Fruit fly (Drosophila melanogaster) whole organism, embryonic: ENCODE data around the gene Jon25Bi.
A peak's percentile ranks its signal among the peaks of the same experiment; 100 is the strongest.

Source experiments
- Antp ChIP-seq: fragments of 200-800 bp; sonication (Bioruptor generic); optimal IDR thresholded peaks from 3 replicates; lab custom pipeline; 2016; ENCODE audit warnings: missing biosample characterization, missing genetic modification characterization
- Atf3 ChIP-seq: fragments of 200-800 bp; sonication (Bioruptor generic); optimal IDR thresholded peaks from 3 replicates; lab custom pipeline; 2016; ENCODE audit warnings: missing biosample characterization, missing genetic modification characterization
- Awh ChIP-seq: fragments of 200-800 bp; sonication (Bioruptor generic); IDR thresholded peaks from 2 replicates; pipeline ENCODE4, ENCODE4 v1.3.6; 2022; ENCODE audit warnings: missing biosample characterization, missing genetic modification characterization
- BtbVII ChIP-seq: fragments of 200-800 bp; sonication (Bioruptor generic); optimal IDR thresholded peaks from 3 replicates; lab custom pipeline; 2017; ENCODE audit warnings: missing biosample characterization, mild to moderate bottlenecking, missing genetic modification characterization
- CG11456 ChIP-seq: fragments of 200-800 bp; sonication (Bioruptor generic); IDR thresholded peaks from 3 replicates; pipeline ENCODE4 v1.3.6; 2022; ENCODE audit warnings: missing biosample characterization, missing genetic modification characterization
- CG11696 ChIP-seq: fragments of 200-800 bp; sonication (Bioruptor generic); IDR thresholded peaks from 2 replicates; pipeline ENCODE4 v1.3.6; 2022; ENCODE audit warnings: missing biosample characterization, missing genetic modification characterization
- CG11723 ChIP-seq: fragments of 200-800 bp; sonication (Bioruptor generic); optimal IDR thresholded peaks from 2 replicates; lab custom pipeline; 2017; ENCODE audit warnings: missing biosample characterization, mild to moderate bottlenecking, missing genetic modification characterization
- CG12219 ChIP-seq: fragments of 200-800 bp; sonication (Bioruptor generic); optimal IDR thresholded peaks from 3 replicates; lab custom pipeline; 2018; ENCODE audit warnings: missing biosample characterization, mild to moderate bottlenecking, missing genetic modification characterization
- CG12299 ChIP-seq: fragments of 200-800 bp; sonication (Bioruptor generic); optimal IDR thresholded peaks from 2 replicates; lab custom pipeline; 2018; ENCODE audit warnings: missing biosample characterization, mild to moderate bottlenecking, missing genetic modification characterization
- CG12659 ChIP-seq: fragments of 200-800 bp; sonication (Bioruptor generic); optimal IDR thresholded peaks from 3 replicates; lab custom pipeline; 2017; ENCODE audit warnings: mild to moderate bottlenecking, missing biosample characterization, missing genetic modification reagents, missing genetic modification characterization
- CG14014 ChIP-seq: fragments of 200-800 bp; sonication (Bioruptor generic); IDR thresholded peaks from 2 replicates; pipeline ENCODE4 v1.3.6; 2022; ENCODE audit warnings: missing biosample characterization, missing genetic modification characterization
- CG15601 ChIP-seq: fragments of 200-800 bp; sonication (Bioruptor generic); optimal IDR thresholded peaks from 3 replicates; lab custom pipeline; 2019; ENCODE audit warnings: missing biosample characterization, mild to moderate bottlenecking, missing genetic modification characterization, moderate library complexity
- CG32772 ChIP-seq: fragments of 200-800 bp; sonication (Bioruptor generic); IDR thresholded peaks from 2 replicates; pipeline ENCODE4 v1.3.6; 2022; ENCODE audit warnings: missing biosample characterization, missing genetic modification characterization
- CG3847 ChIP-seq: fragments of 200-800 bp; sonication (Bioruptor generic); IDR thresholded peaks from 2 replicates; pipeline ENCODE4 v1.3.6; 2022; ENCODE audit warnings: missing biosample characterization, missing genetic modification characterization
- CG4404 ChIP-seq: fragments of 200-800 bp; sonication (Bioruptor generic); IDR thresholded peaks from 2 replicates; pipeline ENCODE4 v1.3.6; 2022; ENCODE audit warnings: missing biosample characterization, missing genetic modification characterization
- CG4424 ChIP-seq: fragments of 200-800 bp; sonication (Bioruptor generic); optimal IDR thresholded peaks from 3 replicates; lab custom pipeline; 2016; ENCODE audit warnings: missing biosample characterization, missing genetic modification characterization
- CG4617 ChIP-seq: fragments of 200-800 bp; sonication (Bioruptor generic); optimal IDR thresholded peaks from 3 replicates; lab custom pipeline; 2016; ENCODE audit warnings: missing biosample characterization, missing genetic modification characterization, borderline replicate concordance
- CG4854 ChIP-seq: fragments of 200-800 bp; sonication (Bioruptor generic); optimal IDR thresholded peaks from 2 replicates; lab custom pipeline; 2016; ENCODE audit warnings: missing biosample characterization, missing genetic modification characterization, inconsistent platforms
- CG6175 ChIP-seq: fragments of 200-800 bp; sonication (Bioruptor generic); IDR thresholded peaks from 3 replicates; pipeline ENCODE4 v1.3.6; 2022; ENCODE audit warnings: missing biosample characterization, missing genetic modification characterization
- CG7271 ChIP-seq: fragments of 200-800 bp; sonication (Bioruptor generic); optimal IDR thresholded peaks from 2 replicates; lab custom pipeline; 2018; ENCODE audit warnings: missing biosample characterization, mild to moderate bottlenecking, missing genetic modification characterization, moderate library complexity
- CG7556 ChIP-seq: fragments of 200-800 bp; sonication (Bioruptor generic); optimal IDR thresholded peaks from 2 replicates; lab custom pipeline; 2017; ENCODE audit warnings: missing biosample characterization, mild to moderate bottlenecking, missing genetic modification characterization
- CG8290 ChIP-seq, 3 experiments: fragments of 200-800 bp; sonication (Bioruptor generic); optimal IDR thresholded peaks; 2 replicates each; lab custom pipeline; 2016 to 2019; ENCODE audit warnings: missing biosample characterization in 3 of 3, missing genetic modification characterization in 3 of 3, mild to moderate bottlenecking in 2 of 3, moderate library complexity in 1 of 3
- CG9932 ChIP-seq: fragments of 200-800 bp; sonication (Bioruptor generic); IDR thresholded peaks from 2 replicates; pipeline ENCODE4 v1.3.6; 2022; ENCODE audit warnings: missing biosample characterization, missing genetic modification characterization
- CkIIα-i1 ChIP-seq: fragments of 200-800 bp; sonication (Bioruptor generic); IDR thresholded peaks from 2 replicates; pipeline ENCODE4 v1.3.6; 2022; ENCODE audit warnings: missing biosample characterization, missing genetic modification characterization
- Dek ChIP-seq: fragments of 200-800 bp; sonication (Bioruptor generic); optimal IDR thresholded peaks from 3 replicates; lab custom pipeline; 2019; ENCODE audit warnings: missing biosample characterization, mild to moderate bottlenecking, missing genetic modification characterization, moderate library complexity
- HLH3B ChIP-seq: fragments of 200-800 bp; sonication (Bioruptor generic); IDR thresholded peaks from 2 replicates; pipeline ENCODE4 v1.3.6; 2022; ENCODE audit warnings: missing biosample characterization, missing genetic modification characterization
- Hand ChIP-seq: fragments of 200-800 bp; sonication (Bioruptor generic); optimal IDR thresholded peaks from 2 replicates; lab custom pipeline; 2017; ENCODE audit warnings: mild to moderate bottlenecking, missing biosample characterization, missing genetic modification reagents, missing genetic modification characterization
- MESR4 ChIP-seq: fragments of 200-800 bp; sonication (Bioruptor generic); optimal IDR thresholded peaks from 2 replicates; lab custom pipeline; 2018; ENCODE audit warnings: missing biosample characterization, mild to moderate bottlenecking, missing genetic modification characterization, moderate library complexity
- YL-1 ChIP-seq: fragments of 200-800 bp; sonication (Bioruptor generic); optimal IDR thresholded peaks from 3 replicates; lab custom pipeline; 2017; ENCODE audit warnings: missing biosample characterization, mild to moderate bottlenecking, missing genetic modification characterization
- ac ChIP-seq: fragments of 200-800 bp; sonication (Bioruptor generic); optimal IDR thresholded peaks from 3 replicates; lab custom pipeline; 2017; ENCODE audit warnings: missing biosample characterization, mild to moderate bottlenecking, missing genetic modification characterization
- al ChIP-seq: fragments of 200-800 bp; sonication (Bioruptor generic); IDR thresholded peaks from 2 replicates; pipeline ENCODE4 v1.3.6; 2022; ENCODE audit warnings: missing biosample characterization, missing genetic modification characterization
- en ChIP-seq: fragments of 200-800 bp; sonication (Bioruptor generic); optimal IDR thresholded peaks from 2 replicates; lab custom pipeline; 2016; ENCODE audit warnings: missing biosample characterization, missing genetic modification characterization
- gce ChIP-seq: fragments of 200-800 bp; sonication (Bioruptor generic); IDR thresholded peaks from 3 replicates; pipeline ENCODE4 v1.3.6; 2022; ENCODE audit warnings: missing biosample characterization, missing genetic modification characterization
- gsb-n ChIP-seq: fragments of 200-800 bp; sonication (Bioruptor generic); optimal IDR thresholded peaks from 3 replicates; lab custom pipeline; 2018; ENCODE audit warnings: missing biosample characterization, mild to moderate bottlenecking, missing genetic modification characterization
- insv ChIP-seq, 2 experiments: fragments of 200-800 bp; sonication (Bioruptor generic); optimal IDR thresholded peaks; 3 replicates each; lab custom pipeline; 2016 to 2018; ENCODE audit warnings: missing biosample characterization in 2 of 2, missing genetic modification characterization in 2 of 2
- kah ChIP-seq: fragments of 200-800 bp; sonication (Bioruptor generic); optimal IDR thresholded peaks from 2 replicates; lab custom pipeline; 2018; ENCODE audit warnings: missing biosample characterization, mild to moderate bottlenecking, missing genetic modification characterization
- kni ChIP-seq: fragments of 200-800 bp; sonication (Bioruptor generic); optimal IDR thresholded peaks from 3 replicates; lab custom pipeline; 2017; ENCODE audit warnings: mild to moderate bottlenecking, missing biosample characterization, missing genetic modification reagents, missing genetic modification characterization
- lilli ChIP-seq: fragments of 200-800 bp; sonication (Bioruptor generic); optimal IDR thresholded peaks from 3 replicates; lab custom pipeline; 2016; ENCODE audit warnings: missing biosample characterization, missing genetic modification characterization
- mirr ChIP-seq: fragments of 200-800 bp; sonication (Bioruptor generic); optimal IDR thresholded peaks from 3 replicates; lab custom pipeline; 2018; ENCODE audit warnings: missing biosample characterization, mild to moderate bottlenecking, missing genetic modification characterization
- p53 ChIP-seq: fragments of 200-800 bp; sonication (Bioruptor generic); optimal IDR thresholded peaks from 2 replicates; lab custom pipeline; 2016; ENCODE audit warnings: missing biosample characterization, missing genetic modification characterization
- pzg ChIP-seq: fragments of 200-800 bp; sonication (Bioruptor generic); optimal IDR thresholded peaks from 3 replicates; lab custom pipeline; 2018; ENCODE audit warnings: missing biosample characterization, mild to moderate bottlenecking, missing genetic modification characterization, moderate library complexity
- salm ChIP-seq: fragments of 200-800 bp; sonication (Bioruptor generic); optimal IDR thresholded peaks from 2 replicates; lab custom pipeline; 2018; ENCODE audit warnings: missing biosample characterization, mild to moderate bottlenecking, missing genetic modification characterization
- sc ChIP-seq, 3 experiments: fragments of >200 bp in 2 of 3; fragments of 200-800 bp in 1 of 3; sonication (Bioruptor generic) in 1 of 3; optimal IDR thresholded peaks; 2 replicates in 2 of 3; 3 replicates in 1 of 3; lab custom pipeline; 2017; ENCODE audit warnings: mild to moderate bottlenecking in 1 of 3, missing biosample characterization in 1 of 3, missing genetic modification characterization in 1 of 3, missing genetic modification reagents in 1 of 3
- schlank ChIP-seq: fragments of 200-800 bp; sonication (Bioruptor generic); optimal IDR thresholded peaks from 2 replicates; lab custom pipeline; 2018; ENCODE audit warnings: missing biosample characterization, mild to moderate bottlenecking, missing genetic modification characterization
- sisA ChIP-seq: fragments of 200-800 bp; sonication (Bioruptor generic); IDR thresholded peaks from 2 replicates; pipeline ENCODE4 v1.3.6; 2022; ENCODE audit warnings: missing biosample characterization, missing genetic modification characterization
- tio ChIP-seq: fragments of 200-800 bp; sonication (Bioruptor generic); optimal IDR thresholded peaks from 2 replicates; lab custom pipeline; 2017; ENCODE audit warnings: missing biosample characterization, missing genetic modification characterization, inconsistent platforms
- zen2 ChIP-seq: fragments of 200-800 bp; sonication (Bioruptor generic); IDR thresholded peaks from 3 replicates; pipeline ENCODE4 v1.3.6; 2022; ENCODE audit warnings: missing biosample characterization, missing genetic modification characterization; ENCODE audit not compliant: partially characterized antibody

The Jon25Bi gene

dm6 chr2L:4997401-4998259 is 42.7 kb upstream of the Jon25Bi start (continued):
- TF ChIP-seq CG12219 (GFP tag; lab: Kevin White, UChicago) = peak; percentile 99
- TF ChIP-seq CG12659 (GFP tag; lab: Kevin White, UChicago) = peak; percentile 99
- peak; percentile 97 for TF ChIP-seq CG12299 (tag; lab: Kevin White, UChicago)
- peak; percentile 99 for TF ChIP-seq CG3847 (GFP tag; lab: Robert Waterston, UW)
- peak; percentile 98 for TF ChIP-seq CG7556
- peak; percentile 99 for TF ChIP-seq gsb-n
- peak; percentile 98 for TF ChIP-seq CG11723
- TF ChIP-seq CG14014 (GFP tag; lab: Robert Waterston, UW) = peak; percentile 99
- TF ChIP-seq zen2 (GFP tag; lab: Robert Waterston, UW) = peak; percentile 43; the same call in 1 of the 3 replicates
- peak; percentile 96 for TF ChIP-seq kni (GFP tag; lab: Kevin White, UChicago)
- peak; percentile 97 for TF ChIP-seq YL-1 (GFP tag; lab: Kevin White, UChicago)
- peak; percentile 98 for TF ChIP-seq CG4854 (GFP tag; lab: Kevin White, UChicago)
- peak; percentile 97 for TF ChIP-seq ac (GFP tag; lab: Kevin White, UChicago)
- TF ChIP-seq CG7271 (tag; lab: Kevin White, UChicago) = peak; percentile 89
- TF ChIP-seq pzg = peak; percentile 41
- peak; percentile 99 for TF ChIP-seq gce
- peak; percentile 100 for TF ChIP-seq sisA (GFP tag; lab: Robert Waterston, UW)
- TF ChIP-seq HLH3B (GFP tag; lab: Robert Waterston, UW) = peak; percentile 99
- peak; percentile 98 for TF ChIP-seq CG15601 (tag; lab: Kevin White, UChicago)
- peak; percentile 94 for TF ChIP-seq Hand (GFP tag; lab: Kevin White, UChicago)
- peak; percentile 99 for TF ChIP-seq CG8290 (GFP tag; optimal IDR thresholded peaks at IDR 0.05; lab: Kevin White, UChicago)
- TF ChIP-seq CG8290 (tag; optimal IDR thresholded peaks at IDR 0.05; lab: Kevin White, UChicago) = peak; percentile 99 to 100
- TF ChIP-seq kah (GFP tag; lab: Kevin White, UChicago) = peak; percentile 97
- TF ChIP-seq CG4404 (GFP tag; lab: Robert Waterston, UW) = peak; percentile 98
- TF ChIP-seq Dek (tag; lab: Kevin White, UChicago) = peak; percentile 98
- peak; percentile 98 for TF ChIP-seq BtbVII (GFP tag; lab: Kevin White, UChicago)
- TF ChIP-seq CkIIα-i1 (GFP tag; lab: Robert Waterston, UW) = peak; percentile 96
- peak; percentile 85 for TF ChIP-seq MESR4
- peak; percentile 99 for TF ChIP-seq Awh (GFP tag; lab: Robert Waterston, UW)
- TF ChIP-seq Antp (GFP tag; lab: Kevin White, UChicago) = peak; percentile 99
- TF ChIP-seq p53 (GFP tag; lab: Kevin White, UChicago) = peak; percentile 98
- peak; percentile 99 for TF ChIP-seq en (GFP tag; lab: Kevin White, UChicago)
- TF ChIP-seq insv (GFP tag; optimal IDR thresholded peaks at IDR 0.05; lab: Kevin White, UChicago) = peak; percentile 9 to 70
- TF ChIP-seq Atf3 (GFP tag; lab: Kevin White, UChicago) = peak; percentile 99
- peak; percentile 99 for TF ChIP-seq CG4424 (GFP tag; lab: Kevin White, UChicago)
- TF ChIP-seq sc (optimal IDR thresholded peaks at IDR 0.05; lab: Kevin White, UChicago) = no peak
- TF ChIP-seq sc (GFP tag; optimal IDR thresholded peaks at IDR 0.05; lab: Kevin White, UChicago) = peak; percentile 99
- TF ChIP-seq salm (tag; lab: Kevin White, UChicago) = peak; percentile 98
- peak; percentile 96 for TF ChIP-seq schlank (tag; lab: Kevin White, UChicago)
- TF ChIP-seq lilli (GFP tag; lab: Kevin White, UChicago) = peak; percentile 99
- TF ChIP-seq al (GFP tag; lab: Robert Waterston, UW) = peak; percentile 99
- peak; percentile 96 for TF ChIP-seq CG11696 (GFP tag; lab: Robert Waterston, UW)
- TF ChIP-seq CG6175 (GFP tag; lab: Robert Waterston, UW) = peak; percentile 98
- TF ChIP-seq CG11456 (GFP tag; lab: Robert Waterston, UW) = peak; percentile 99
- peak; percentile 99 for TF ChIP-seq mirr (GFP tag; lab: Kevin White, UChicago)
- TF ChIP-seq CG32772 (GFP tag; lab: Robert Waterston, UW) = peak; percentile 99
- TF ChIP-seq CG4617 (GFP tag; lab: Kevin White, UChicago) = peak; percentile 99
- TF ChIP-seq CG9932 (GFP tag; lab: Robert Waterston, UW) = peak; percentile 100
- TF ChIP-seq tio (GFP tag; lab: Kevin White, UChicago) = peak; percentile 99
